Worm (Caenorhabditis elegans) whole organism, L4/young adult: ENCODE results near the gene hlh-8.

Experiments used
- dao-5 ChIP-seq: sonication (generic microtip); optimal IDR thresholded peaks from 2 replicates; lab custom pipeline; 2016; ENCODE audit warnings: missing genotype, missing genetic modification characterization, moderate library complexity, missing compliant biosample characterization
- him-1 ChIP-seq: sonication (generic microtip); optimal IDR thresholded peaks from 2 replicates; lab custom pipeline; 2016; ENCODE audit warnings: missing genotype, missing genetic modification reagents, missing genetic modification characterization, missing compliant biosample characterization

DNA sequence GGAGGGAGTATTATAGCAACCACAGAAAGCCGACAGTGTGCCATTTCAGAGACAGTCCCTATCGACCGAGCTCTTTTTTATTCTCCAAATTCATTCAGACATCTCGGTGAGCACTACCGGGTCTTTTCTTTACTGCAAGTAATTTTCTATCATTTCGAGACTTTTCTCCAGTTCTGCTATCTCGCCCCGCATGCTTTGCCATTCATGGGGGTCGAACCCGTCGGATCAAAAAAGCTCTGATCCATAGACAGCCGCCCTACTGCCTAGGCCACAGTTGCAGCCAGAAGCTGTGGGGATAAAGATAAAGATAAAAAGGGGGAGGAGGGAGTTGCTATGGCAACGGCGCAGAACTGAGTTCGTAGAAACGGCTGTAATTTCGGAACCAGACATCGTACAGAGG is 35.2 kb downstream of the hlh-8 start:
- TF ChIP-seq him-1 (tag; lab: Kevin White, UChicago) (no peak), dao-5 (no peak)
